Fruit fly (Drosophila melanogaster) whole organism, pupa: Measurements from ENCODE around the gene CG34155.

Experiments used
- CG10348 ChIP-seq: fragments of 200-800 bp; sonication (Bioruptor generic); IDR thresholded peaks from 2 replicates; pipeline ENCODE4 v1.3.6; 2022; ENCODE audit warnings: missing biosample characterization, missing genetic modification characterization
- CG12605 ChIP-seq: fragments of 200-800 bp; sonication (Bioruptor generic); IDR thresholded peaks from 2 replicates; pipeline ENCODE4 v1.3.6; 2022; ENCODE audit warnings: missing biosample characterization, missing genetic modification characterization
- CG13204 ChIP-seq: fragments of 200-800 bp; sonication (Bioruptor generic); optimal IDR thresholded peaks from 2 replicates; lab custom pipeline; 2018; ENCODE audit warnings: missing biosample characterization, mild to moderate bottlenecking, missing genetic modification characterization, moderate library complexity
- CG14655 ChIP-seq: fragments of 200-800 bp; sonication (Bioruptor generic); optimal IDR thresholded peaks from 3 replicates; lab custom pipeline; 2017; ENCODE audit warnings: mild to moderate bottlenecking, missing biosample characterization, missing genetic modification reagents, missing genetic modification characterization
- CG15710 ChIP-seq: fragments of 200-800 bp; sonication (Bioruptor generic); optimal IDR thresholded peaks from 2 replicates; lab custom pipeline; 2018; ENCODE audit warnings: missing biosample characterization, mild to moderate bottlenecking, missing genetic modification characterization, moderate library complexity
- CG17806 ChIP-seq: fragments of 200-800 bp; sonication (Bioruptor generic); optimal IDR thresholded peaks from 2 replicates; lab custom pipeline; 2018; ENCODE audit warnings: missing biosample characterization, mild to moderate bottlenecking, missing genetic modification characterization, moderate library complexity
- CG32121 ChIP-seq: fragments of 200-800 bp; sonication (Bioruptor generic); IDR thresholded peaks from 2 replicates; pipeline ENCODE4 v1.3.6; 2022; ENCODE audit warnings: missing biosample characterization, missing genetic modification characterization
- CG34367 ChIP-seq: fragments of 200-800 bp; sonication (Bioruptor generic); optimal IDR thresholded peaks from 2 replicates; lab custom pipeline; 2018; ENCODE audit warnings: missing biosample characterization, mild to moderate bottlenecking, missing genetic modification characterization
- CG4496 ChIP-seq: fragments of 200-800 bp; sonication (Bioruptor generic); IDR thresholded peaks from 3 replicates; pipeline ENCODE4 v1.3.6; 2022; ENCODE audit warnings: missing biosample characterization, missing genetic modification characterization
- CG8159 ChIP-seq: fragments of 200-800 bp; sonication (Bioruptor generic); optimal IDR thresholded peaks from 3 replicates; lab custom pipeline; 2018; ENCODE audit warnings: missing biosample characterization, mild to moderate bottlenecking, missing genetic modification characterization, moderate library complexity
- CG8301 ChIP-seq: fragments of 200-800 bp; sonication (Bioruptor generic); optimal IDR thresholded peaks from 2 replicates; lab custom pipeline; 2018; ENCODE audit warnings: missing biosample characterization, mild to moderate bottlenecking, missing genetic modification characterization
- CG9948 ChIP-seq: fragments of 200-800 bp; sonication (Bioruptor generic); optimal IDR thresholded peaks from 2 replicates; lab custom pipeline; 2018; ENCODE audit warnings: missing biosample characterization, mild to moderate bottlenecking, missing genetic modification characterization, moderate library complexity
- D1 ChIP-seq: fragments of 200-800 bp; sonication (Bioruptor generic); optimal IDR thresholded peaks from 2 replicates; lab custom pipeline; 2018; ENCODE audit warnings: missing biosample characterization, mild to moderate bottlenecking, missing genetic modification characterization, moderate library complexity
- EcR ChIP-seq: fragments of 200-800 bp; sonication (Bioruptor generic); optimal IDR thresholded peaks from 3 replicates; lab custom pipeline; 2019; ENCODE audit warnings: missing biosample characterization, missing genetic modification characterization, mild to moderate bottlenecking, moderate library complexity, missing genetic modification reagents
- Ets98B ChIP-seq: fragments of 200-800 bp; sonication (Bioruptor generic); IDR thresholded peaks from 2 replicates; pipeline ENCODE4 v1.3.6; 2022; ENCODE audit warnings: missing biosample characterization, missing genetic modification characterization
- Pif1A ChIP-seq: fragments of 200-800 bp; sonication (Bioruptor generic); optimal IDR thresholded peaks from 3 replicates; lab custom pipeline; 2016; ENCODE audit warnings: missing biosample characterization, missing genetic modification characterization
- Pif1B ChIP-seq: fragments of 200-800 bp; sonication (Bioruptor generic); optimal IDR thresholded peaks from 3 replicates; lab custom pipeline; 2016; ENCODE audit warnings: missing biosample characterization, missing genetic modification characterization
- Snoo ChIP-seq: fragments of 200-800 bp; sonication (Bioruptor generic); optimal IDR thresholded peaks from 3 replicates; lab custom pipeline; 2017; ENCODE audit warnings: missing biosample characterization, mild to moderate bottlenecking, missing genetic modification characterization, inconsistent platforms
- fd96Ca ChIP-seq: fragments of 200-800 bp; sonication (Bioruptor generic); IDR thresholded peaks from 3 replicates; pipeline ENCODE4 v1.3.6; 2022; ENCODE audit warnings: missing biosample characterization, missing genetic modification characterization
- gl ChIP-seq: fragments of 200-800 bp; sonication (Bioruptor generic); optimal IDR thresholded peaks from 2 replicates; lab custom pipeline; 2018; ENCODE audit warnings: missing biosample characterization, mild to moderate bottlenecking, missing genetic modification characterization
- rn ChIP-seq: fragments of 200-800 bp; sonication (Bioruptor generic); IDR thresholded peaks from 2 replicates; pipeline ENCODE4 v1.3.6; 2022; ENCODE audit warnings: missing biosample characterization, missing genetic modification characterization

CG34155 gene

DNA sequence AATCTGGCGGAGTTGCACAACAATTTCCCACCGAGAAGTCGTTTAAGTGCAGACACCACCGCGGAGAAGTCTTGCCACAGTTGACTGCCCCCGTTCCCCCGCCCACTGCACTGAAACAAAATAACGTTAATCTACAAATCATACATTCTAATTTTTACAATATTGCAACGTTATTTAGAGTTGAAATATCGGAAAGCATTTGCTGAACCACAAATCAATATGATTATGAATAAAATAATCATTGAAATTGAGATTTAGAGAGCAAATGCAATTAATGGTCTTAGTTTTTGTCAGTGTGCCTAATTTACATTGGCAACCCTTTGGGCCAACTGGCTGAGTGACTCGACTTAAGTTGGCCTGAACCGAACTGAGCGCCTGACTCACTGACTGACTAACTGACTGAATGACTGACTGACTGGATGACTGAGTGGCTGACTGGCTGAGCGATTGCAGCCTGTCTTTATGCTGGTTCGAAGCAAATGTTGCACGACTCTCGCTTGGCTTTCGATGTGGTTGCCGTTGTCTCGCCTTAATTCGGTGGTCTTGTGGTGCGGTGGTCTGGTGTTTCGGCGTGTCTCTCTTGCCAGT, 10.6 kb upstream of the CG34155 start:
- TF ChIP-seq CG8301 (tag; lab: Kevin White, UChicago), result peak; percentile 90
- peak; percentile 74 for TF ChIP-seq rn
- TF ChIP-seq CG4496 (GFP tag; lab: Robert Waterston, UW), result peak; percentile 92
- TF ChIP-seq CG12605, result peak; percentile 72
- peak; percentile 92 for TF ChIP-seq CG17806 (tag; lab: Kevin White, UChicago)
- TF ChIP-seq CG10348 (GFP tag; lab: Robert Waterston, UW), result peak; percentile 80
- TF ChIP-seq CG8159, result peak; percentile 92
- TF ChIP-seq Pif1B (GFP tag; lab: Kevin White, UChicago), result peak; percentile 90
- TF ChIP-seq fd96Ca (GFP tag; lab: Robert Waterston, UW), result peak; percentile 85
- peak; percentile 89 for TF ChIP-seq Ets98B (GFP tag; lab: Robert Waterston, UW)
- peak; percentile 93 for TF ChIP-seq CG9948 (tag; lab: Kevin White, UChicago)
- peak; percentile 71 for TF ChIP-seq CG13204
- TF ChIP-seq CG34367 (tag; lab: Kevin White, UChicago), result peak; percentile 92
- TF ChIP-seq CG15710, result peak; percentile 88
- no peak for TF ChIP-seq D1
- TF ChIP-seq EcR (GFP tag; lab: Kevin White, UChicago), result peak; percentile 75
- peak; percentile 88 for TF ChIP-seq Snoo (tag; lab: Kevin White, UChicago)
- peak; percentile 88 for TF ChIP-seq CG14655 (GFP tag; lab: Kevin White, UChicago)
- TF ChIP-seq CG32121, result peak; percentile 89
- peak; percentile 83 for TF ChIP-seq gl
- peak; percentile 88 for TF ChIP-seq Pif1A (GFP tag; lab: Kevin White, UChicago)

- no peak for TF ChIP-seq gl
- TF ChIP-seq CG8301 (tag; lab: Kevin White, UChicago), result peak; percentile 80
- TF ChIP-seq fd96Ca (GFP tag; lab: Robert Waterston, UW), result peak; percentile 76
- TF ChIP-seq CG17806 (tag; lab: Kevin White, UChicago), result peak; percentile 36
- no peak for TF ChIP-seq CG34367 (tag; lab: Kevin White, UChicago)
- no peak for TF ChIP-seq CG10348 (GFP tag; lab: Robert Waterston, UW)
- TF ChIP-seq CG13204, result no peak
- peak; percentile 4 for TF ChIP-seq Pif1B (GFP tag; lab: Kevin White, UChicago)
- no peak for TF ChIP-seq rn
- peak; percentile 80 for TF ChIP-seq CG14655 (GFP tag; lab: Kevin White, UChicago)
- TF ChIP-seq D1, result no peak
- TF ChIP-seq CG9948 (tag; lab: Kevin White, UChicago), result peak; percentile 53
- peak; percentile 31 for TF ChIP-seq CG15710
- TF ChIP-seq Snoo (tag; lab: Kevin White, UChicago), result no peak
- peak; percentile 45; the same call in 1 of the 2 replicates for TF ChIP-seq CG12605
- peak; percentile 76 for TF ChIP-seq CG4496 (GFP tag; lab: Robert Waterston, UW)
- peak; percentile 60 for TF ChIP-seq Pif1A (GFP tag; lab: Kevin White, UChicago)
- peak; percentile 76 for TF ChIP-seq Ets98B (GFP tag; lab: Robert Waterston, UW)
- TF ChIP-seq CG32121, result peak; percentile 34; the same call in 1 of the 2 replicates
- TF ChIP-seq CG8159, result peak; percentile 31
These were observed 7.2 kb upstream of the CG34155 start for dm6 chr3R:30567215-30567614.

DNA sequence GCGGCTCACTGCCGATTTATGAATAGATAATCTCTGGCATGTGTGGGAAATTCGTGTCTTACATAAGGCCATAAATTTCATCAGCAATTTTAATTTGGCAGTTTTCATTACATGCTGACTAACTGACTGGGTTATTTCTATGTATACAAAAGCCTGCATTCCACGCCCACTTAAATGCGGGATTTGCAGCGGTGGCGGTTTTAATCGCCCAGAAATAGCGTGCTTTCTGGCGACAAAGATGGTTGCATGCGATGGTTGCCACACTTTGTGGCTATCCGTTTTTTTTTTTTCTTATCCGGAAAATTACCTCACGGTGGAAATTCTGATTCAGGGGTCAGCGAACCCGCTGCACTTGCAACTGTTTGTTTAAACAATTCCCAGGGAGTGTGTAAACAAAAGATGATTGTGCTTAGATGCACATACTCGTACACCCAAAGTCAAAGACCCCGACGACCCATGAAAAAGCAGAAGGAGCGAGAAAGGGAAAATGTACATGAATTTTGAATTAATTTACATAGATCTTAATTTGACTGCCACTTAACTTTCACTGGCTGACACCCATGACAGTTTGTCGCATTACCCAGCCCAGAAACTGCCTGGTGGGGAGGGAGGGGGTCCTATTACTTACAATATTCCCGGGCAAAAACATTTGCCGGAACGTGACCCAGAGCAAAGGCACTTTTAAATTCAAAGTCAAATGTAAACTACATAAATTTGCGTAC, 6.3 kb upstream of the CG34155 start:
- TF ChIP-seq CG14655 (GFP tag; lab: Kevin White, UChicago) (no peak), CG4496 (GFP tag; lab: Robert Waterston, UW) (no peak), CG15710 (no peak), Pif1A (GFP tag; lab: Kevin White, UChicago) (no peak), gl (no peak), Ets98B (GFP tag; lab: Robert Waterston, UW) (no peak), CG8301 (tag; lab: Kevin White, UChicago) (no peak), CG17806 (tag; lab: Kevin White, UChicago) (no peak), CG8159 (no peak), CG12605 (no peak), EcR (GFP tag; lab: Kevin White, UChicago) (no peak), CG10348 (GFP tag; lab: Robert Waterston, UW) (no peak), CG34367 (tag; lab: Kevin White, UChicago) (no peak), CG9948 (tag; lab: Kevin White, UChicago) (no peak)
- TF ChIP-seq, all 21 proteins: peak for 0

dm6 chr3R:30564479-30564878, 4.5 kb upstream of the CG34155 start:
- TF ChIP-seq Ets98B (GFP tag; lab: Robert Waterston, UW) (no peak), CG8159 (peak; percentile 0), fd96Ca (GFP tag; lab: Robert Waterston, UW) (no peak), CG4496 (GFP tag; lab: Robert Waterston, UW) (0 out of 3 replicates have a peak, but pooled peaks have one; percentile 25), CG32121 (peak; percentile 13; the same call in 1 of the 2 replicates), CG14655 (GFP tag; lab: Kevin White, UChicago) (peak; percentile 6), EcR (GFP tag; lab: Kevin White, UChicago) (no peak)

- TF ChIP-seq CG12605, result no peak
- no peak for TF ChIP-seq Snoo (tag; lab: Kevin White, UChicago)
- TF ChIP-seq EcR (GFP tag; lab: Kevin White, UChicago), result peak; percentile 20
- no peak for TF ChIP-seq Pif1B (GFP tag; lab: Kevin White, UChicago)
- peak; percentile 29; the same call in 1 of the 3 replicates for TF ChIP-seq fd96Ca (GFP tag; lab: Robert Waterston, UW)
- TF ChIP-seq CG9948 (tag; lab: Kevin White, UChicago), result no peak
- TF ChIP-seq Ets98B (GFP tag; lab: Robert Waterston, UW), result no peak
- TF ChIP-seq CG32121, result no peak
- TF ChIP-seq, all 21 proteins: peak for 2
These were observed 3.5 kb upstream of the CG34155 start for dm6 chr3R:30563260-30564080.
